Fruit fly (Drosophila melanogaster): ENCODE results near the gene CG32006.

dm6 chr4:131958-132623 is 18.5 kb upstream of the CG32006 start, which contains the start of gene anne:
- TF ChIP-seq Smox (GFP tag; optimal IDR thresholded peaks at IDR 0.05) (no peak), esn (GFP tag; optimal IDR thresholded peaks at IDR 0.05) (no peak), Sox102F (GFP tag; optimal IDR thresholded peaks at IDR 0.05) (no peak), lz (GFP tag; optimal IDR thresholded peaks at IDR 0.05) (no peak), CG16779 (tag; optimal IDR thresholded peaks at IDR 0.05) (no peak), CG9139 (GFP tag; optimal IDR thresholded peaks at IDR 0.05) (no peak)
